Worm (Caenorhabditis elegans) whole organism, L1 larva: Measurements from ENCODE around the gene cmtr-2.

Source experiments
- F16B12.6 ChIP-seq: fragments of 150-350 bp; optimal IDR thresholded peaks from 2 replicates; lab custom pipeline; 2014; ENCODE audit warnings: missing biosample characterization, missing genetic modification characterization
- irx-1 ChIP-seq: sonication (generic microtip); optimal IDR thresholded peaks from 2 replicates; lab custom pipeline; 2016; ENCODE audit warnings: missing genetic modification characterization, missing compliant biosample characterization
- lsy-2 ChIP-seq, 2 experiments: fragments of 150-350 bp; optimal IDR thresholded peaks; 2 replicates each; lab custom pipeline; 2014; ENCODE audit warnings: missing biosample characterization in 2 of 2, missing genetic modification characterization in 2 of 2
- mab-9 ChIP-seq: fragments of 200-800 bp; sonication (Bioruptor generic); IDR thresholded peaks from 2 replicates; pipeline ENCODE4 v1.3.6; 2022; ENCODE audit warnings: missing genetic modification reagents, missing genetic modification characterization, missing compliant biosample characterization
- mdl-1 ChIP-seq, 2 experiments: fragments of 150-350 bp; optimal IDR thresholded peaks; 2 replicates each; lab custom pipeline; 2014 to 2017; ENCODE audit warnings: missing biosample characterization in 2 of 2, missing genetic modification characterization in 2 of 2, inconsistent platforms in 1 of 2
- nhr-28 ChIP-seq: fragments of 150-350 bp; optimal IDR thresholded peaks from 2 replicates; lab custom pipeline; 2014; ENCODE audit warnings: missing biosample characterization, missing genetic modification characterization
- nhr-76 ChIP-seq: sonication (generic microtip); optimal IDR thresholded peaks from 2 replicates; lab custom pipeline; 2017; ENCODE audit warnings: missing biosample characterization, missing genetic modification characterization
- snpc-4 ChIP-seq: fragments of 150-350 bp; optimal IDR thresholded peaks from 2 replicates; lab custom pipeline; 2014; ENCODE audit warnings: missing biosample characterization, missing genetic modification characterization
- xbp-1 ChIP-seq: sonication (generic microtip); optimal IDR thresholded peaks from 2 replicates; lab custom pipeline; 2016; ENCODE audit warnings: missing genetic modification characterization, missing compliant biosample characterization

DNA sequence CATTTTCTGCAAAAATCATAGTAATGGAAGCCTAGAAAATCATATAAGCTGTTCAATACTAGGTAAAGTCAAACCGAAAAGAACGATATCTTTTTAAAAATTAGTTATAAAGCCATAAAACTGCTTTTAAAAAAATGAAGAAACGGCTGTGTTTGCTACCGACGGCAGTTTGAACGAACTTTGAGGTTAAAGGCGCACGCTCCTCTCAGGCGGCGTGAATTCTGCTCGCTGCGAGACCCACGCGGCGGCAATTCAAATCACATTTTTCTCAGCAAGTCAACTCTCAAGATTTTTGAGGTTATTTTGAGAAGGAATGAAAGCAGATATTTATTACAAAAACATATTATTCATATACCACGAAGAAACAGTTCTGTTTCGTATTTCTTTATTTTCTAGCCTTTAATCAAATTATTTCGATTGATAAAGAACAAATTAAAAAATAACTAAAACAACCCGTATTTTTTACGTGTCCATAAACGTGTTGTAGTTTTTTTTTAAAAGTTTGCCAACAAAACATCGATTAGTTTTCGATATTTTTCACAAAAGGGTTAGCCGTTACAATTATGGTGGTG lies 7.0 kb upstream of the cmtr-2 start, which contains the start of the genes mdh-2 and F20H11.4:
- no peak for TF ChIP-seq mab-9 (GFP tag; lab: Robert Waterston, UW)
- TF ChIP-seq F16B12.6 (tag; lab: Kevin White, UChicago) = peak; percentile 63
- peak; percentile 69 for TF ChIP-seq irx-1 (tag; lab: Kevin White, UChicago)
- peak in 1 of 2 experiments; percentile 86 for TF ChIP-seq mdl-1 (tag; optimal IDR thresholded peaks at IDR 0.05; lab: Kevin White, UChicago)
- no peak for TF ChIP-seq nhr-76 (tag; lab: Kevin White, UChicago)
- TF ChIP-seq snpc-4 (tag; lab: Kevin White, UChicago) = peak; percentile 61
- TF ChIP-seq lsy-2 (tag; optimal IDR thresholded peaks at IDR 0.05; lab: Kevin White, UChicago) = peak; percentile 86 to 93
- TF ChIP-seq nhr-28 (tag; lab: Kevin White, UChicago) = no peak
- peak; percentile 86 for TF ChIP-seq xbp-1 (tag; lab: Kevin White, UChicago)
